Worm (Caenorhabditis elegans): ENCODE results near the gene pde-4.

pde-4 gene

ce11 chrII:7671705-7672104, 20.7 kb upstream of the pde-4 start, which contains the start of gene lir-1:
lir-1 (plus strand) TSS chrII:7672005.
- TF ChIP-seq dmd-4 (tag; optimal IDR thresholded peaks at IDR 0.05; ENCODE audit: borderline replicate concordance) (no peak), ceh-9 (tag; optimal IDR thresholded peaks at IDR 0.05) (no peak), eyg-1 (tag; optimal IDR thresholded peaks at IDR 0.05) (no peak), unc-3 (GFP tag; conservative IDR thresholded peaks at IDR 0.05) (no peak), unc-3 (tag; optimal IDR thresholded peaks at IDR 0.05) (no peak), ceh-45 (GFP tag; IDR thresholded peaks at IDR 0.05) (no peak), sdc-2 (tag; optimal IDR thresholded peaks at IDR 0.05) (no peak), ceh-30 (tag; optimal IDR thresholded peaks at IDR 0.05) (no peak), che-1 (tag; optimal IDR thresholded peaks at IDR 0.05) (no peak), pat-9 (tag; optimal IDR thresholded peaks at IDR 0.05) (no peak), K09A11.1 (tag; optimal IDR thresholded peaks at IDR 0.05; ENCODE audit: insufficient read depth) (no peak), ttx-3 (tag; optimal IDR thresholded peaks at IDR 0.05) (no peak), ceh-6 (GFP tag; optimal IDR thresholded peaks at IDR 0.05) (no peak), mec-3 (tag; optimal IDR thresholded peaks at IDR 0.05; ENCODE audit: borderline replicate concordance) (no peak), ama-1 (optimal IDR thresholded peaks at IDR 0.05) (no peak)

ce11 chrII:7670039-7670438, 19.0 kb upstream of the pde-4 start:
- TF ChIP-seq eyg-1 (tag; optimal IDR thresholded peaks at IDR 0.05) = no peak

ce11 chrII:7669409-7669808, 18.4 kb upstream of the pde-4 start:
- TF ChIP-seq hlh-6 (tag; optimal IDR thresholded peaks at IDR 0.05) (no peak), elt-2 (tag; optimal IDR thresholded peaks at IDR 0.05) (peak; percentile 35), elt-4 (tag; optimal IDR thresholded peaks at IDR 0.05) (no peak), tbx-2 (tag; optimal IDR thresholded peaks at IDR 0.05) (peak; percentile 62), lim-6 (tag; optimal IDR thresholded peaks at IDR 0.05) (no peak), nfya-1 (tag; optimal IDR thresholded peaks at IDR 0.05) (peak; percentile 59), ceh-22 (tag; optimal IDR thresholded peaks at IDR 0.05) (no peak), unc-42 (tag; optimal IDR thresholded peaks at IDR 0.05) (peak; percentile 57), ceh-31 (tag; optimal IDR thresholded peaks at IDR 0.05) (peak; percentile 50), Y22D7AL.16 (tag; optimal IDR thresholded peaks at IDR 0.05) (no peak), ama-1 (optimal IDR thresholded peaks at IDR 0.05) (no peak), pha-4 (tag; optimal IDR thresholded peaks at IDR 0.05) (no peak), ceh-34 (tag; optimal IDR thresholded peaks at IDR 0.05) (peak; percentile 35)

ce11 chrII:7666967-7667366, 15.9 kb upstream of the pde-4 start, which contains the start of gene lir-2:
lir-2 (plus strand) TSS chrII:7667267.
- no peak for TF ChIP-seq odd-2 (tag; optimal IDR thresholded peaks at IDR 0.05)
- no peak for TF ChIP-seq lim-6 (tag; optimal IDR thresholded peaks at IDR 0.05)
- no peak for TF ChIP-seq pat-9 (tag; optimal IDR thresholded peaks at IDR 0.05)

ce11 chrII:7666338-7666737, 15.3 kb upstream of the pde-4 start:
- TF ChIP-seq nhr-11 (tag; optimal IDR thresholded peaks at IDR 0.05) = no peak
- TF ChIP-seq ahr-1 (tag; optimal IDR thresholded peaks at IDR 0.05) = no peak
- no peak for TF ChIP-seq ttx-3 (tag; optimal IDR thresholded peaks at IDR 0.05)
- no peak for TF ChIP-seq elt-4 (tag; optimal IDR thresholded peaks at IDR 0.05)
- TF ChIP-seq ceh-34 (tag; optimal IDR thresholded peaks at IDR 0.05) = no peak
- no peak for TF ChIP-seq K09A11.1 (tag; optimal IDR thresholded peaks at IDR 0.05; ENCODE audit: insufficient read depth)
- no peak for TF ChIP-seq C38D4.7 (GFP tag; optimal IDR thresholded peaks at IDR 0.05)
- no peak for TF ChIP-seq ceh-24 (tag; optimal IDR thresholded peaks at IDR 0.05)
- no peak for TF ChIP-seq dve-1 (tag; optimal IDR thresholded peaks at IDR 0.05)
- TF ChIP-seq ceh-30 (tag; optimal IDR thresholded peaks at IDR 0.05) = no peak
- TF ChIP-seq hlh-8 (tag; optimal IDR thresholded peaks at IDR 0.05) = no peak
- no peak for TF ChIP-seq ceh-22 (tag; optimal IDR thresholded peaks at IDR 0.05)
- TF ChIP-seq zip-5 (tag; optimal IDR thresholded peaks at IDR 0.05) = no peak
- TF ChIP-seq lin-11 (tag; optimal IDR thresholded peaks at IDR 0.05) = no peak

Data from whole organism, late embryonic.